Fruit fly (Drosophila melanogaster) whole organism, embryonic: Measurements from ENCODE around the gene bsf.
A peak's percentile ranks its signal among the peaks of the same experiment; 100 is the strongest.

Experiments
- CG10147 ChIP-seq: fragments of 200-800 bp; sonication (Bioruptor generic); optimal IDR thresholded peaks from 2 replicates; lab custom pipeline; 2019; ENCODE audit warnings: missing biosample characterization, mild to moderate bottlenecking, missing genetic modification characterization, moderate library complexity
- CG10366 ChIP-seq: fragments of 200-800 bp; sonication (Bioruptor generic); IDR thresholded peaks from 2 replicates; pipeline ENCODE4 v1.3.6; 2022; ENCODE audit warnings: missing biosample characterization, missing genetic modification characterization
- CG10565 ChIP-seq: fragments of 200-800 bp; sonication (Bioruptor generic); optimal IDR thresholded peaks from 3 replicates; lab custom pipeline; 2016; ENCODE audit warnings: missing biosample characterization, mild to moderate bottlenecking, missing genetic modification characterization
- CG10979 ChIP-seq: fragments of 200-800 bp; sonication (Bioruptor generic); optimal IDR thresholded peaks from 2 replicates; lab custom pipeline; 2018; ENCODE audit warnings: missing biosample characterization, mild to moderate bottlenecking, missing genetic modification characterization, moderate library complexity
- CG12071 ChIP-seq: fragments of 200-800 bp; sonication (Bioruptor generic); optimal IDR thresholded peaks from 3 replicates; lab custom pipeline; 2018; ENCODE audit warnings: missing biosample characterization, mild to moderate bottlenecking, missing genetic modification characterization
- CG13123 ChIP-seq: fragments of 200-800 bp; sonication (Bioruptor generic); optimal IDR thresholded peaks from 2 replicates; lab custom pipeline; 2016; ENCODE audit warnings: missing biosample characterization, missing genetic modification characterization
- CG14050 ChIP-seq: fragments of 200-800 bp; sonication (Bioruptor generic); IDR thresholded peaks from 3 replicates; pipeline ENCODE4 v1.3.6; 2022; ENCODE audit warnings: missing biosample characterization, missing genetic modification characterization
- CG15696 ChIP-seq: fragments of 200-800 bp; sonication (Bioruptor generic); optimal IDR thresholded peaks from 2 replicates; lab custom pipeline; 2019; ENCODE audit warnings: missing biosample characterization, mild to moderate bottlenecking, missing genetic modification characterization, moderate library complexity
- CG1602 ChIP-seq: fragments of 200-800 bp; sonication (Bioruptor generic); optimal IDR thresholded peaks from 3 replicates; lab custom pipeline; 2016; ENCODE audit warnings: missing biosample characterization, missing genetic modification characterization
- CG17328 ChIP-seq: fragments of 200-800 bp; sonication (Bioruptor generic); IDR thresholded peaks from 2 replicates; pipeline ENCODE4 v1.3.6; 2022; ENCODE audit warnings: missing biosample characterization, missing genetic modification characterization
- CG2116 ChIP-seq: fragments of 200-800 bp; sonication (Bioruptor generic); optimal IDR thresholded peaks from 3 replicates; lab custom pipeline; 2018; ENCODE audit warnings: missing biosample characterization, mild to moderate bottlenecking, missing genetic modification characterization
- CG2129 ChIP-seq: fragments of 200-800 bp; sonication (Bioruptor generic); IDR thresholded peaks from 2 replicates; pipeline ENCODE4 v1.3.6; 2022; ENCODE audit warnings: missing biosample characterization, missing genetic modification characterization; ENCODE audit not compliant: partially characterized antibody
- CG3065 ChIP-seq: fragments of 200-800 bp; sonication (Bioruptor generic); optimal IDR thresholded peaks from 2 replicates; lab custom pipeline; 2016; ENCODE audit warnings: missing biosample characterization, missing genetic modification characterization
- CG4328 ChIP-seq: fragments of 200-800 bp; sonication (Bioruptor generic); optimal IDR thresholded peaks from 3 replicates; lab custom pipeline; 2017; ENCODE audit warnings: missing biosample characterization, missing genetic modification reagents, missing genetic modification characterization
- CG4404 ChIP-seq: fragments of 200-800 bp; sonication (Bioruptor generic); IDR thresholded peaks from 2 replicates; pipeline ENCODE4 v1.3.6; 2022; ENCODE audit warnings: missing biosample characterization, missing genetic modification characterization
- CG4617 ChIP-seq: fragments of 200-800 bp; sonication (Bioruptor generic); optimal IDR thresholded peaks from 3 replicates; lab custom pipeline; 2016; ENCODE audit warnings: missing biosample characterization, missing genetic modification characterization, borderline replicate concordance
- E2f1 ChIP-seq: fragments of 200-800 bp; sonication (Bioruptor generic); IDR thresholded peaks from 2 replicates; pipeline ENCODE4 v1.3.6; 2022; ENCODE audit warnings: missing biosample characterization, missing genetic modification characterization
- Hey ChIP-seq: fragments of 200-800 bp; sonication (Bioruptor generic); optimal IDR thresholded peaks from 3 replicates; lab custom pipeline; 2018; ENCODE audit warnings: missing biosample characterization, mild to moderate bottlenecking, missing genetic modification characterization
- Mad ChIP-seq: fragments of 200-800 bp; sonication (Bioruptor generic); optimal IDR thresholded peaks from 2 replicates; lab custom pipeline; 2016; ENCODE audit warnings: missing biosample characterization, missing genetic modification characterization
- Nf-YA ChIP-seq: fragments of 200-800 bp; sonication (Bioruptor generic); IDR thresholded peaks from 2 replicates; pipeline ENCODE4 v1.3.6; 2022; ENCODE audit warnings: missing biosample characterization, missing genetic modification characterization
- Oaz ChIP-seq: fragments of 200-800 bp; sonication (Bioruptor generic); IDR thresholded peaks from 2 replicates; pipeline ENCODE4 v1.3.6; 2022; ENCODE audit warnings: missing biosample characterization, missing genetic modification characterization
- Optix ChIP-seq: fragments of 200-800 bp; sonication (Bioruptor generic); IDR thresholded peaks from 3 replicates; pipeline ENCODE4 v1.3.6; 2022; ENCODE audit warnings: missing biosample characterization, missing genetic modification characterization
- PHDP ChIP-seq: fragments of 200-800 bp; sonication (Bioruptor generic); optimal IDR thresholded peaks from 3 replicates; lab custom pipeline; 2018; ENCODE audit warnings: missing biosample characterization, mild to moderate bottlenecking, missing genetic modification characterization, moderate library complexity
- Sry-β ChIP-seq: fragments of 200-800 bp; sonication (Bioruptor generic); optimal IDR thresholded peaks from 2 replicates; lab custom pipeline; 2018; ENCODE audit warnings: missing biosample characterization, mild to moderate bottlenecking, missing genetic modification characterization, moderate library complexity
- Sry-δ ChIP-seq: fragments of 200-800 bp; sonication (Bioruptor generic); optimal IDR thresholded peaks from 2 replicates; lab custom pipeline; 2016; ENCODE audit warnings: missing biosample characterization, missing genetic modification characterization
- Usf ChIP-seq: fragments of 200-800 bp; sonication (Bioruptor generic); optimal IDR thresholded peaks from 2 replicates; lab custom pipeline; 2017; ENCODE audit warnings: missing genotype, missing biosample characterization, missing genetic modification characterization
- ase ChIP-seq: fragments of 200-800 bp; sonication (Bioruptor generic); IDR thresholded peaks from 3 replicates; pipeline ENCODE4 v1.3.6; 2022; ENCODE audit warnings: missing biosample characterization, missing genetic modification characterization
- az2 ChIP-seq: fragments of 200-800 bp; sonication (Bioruptor generic); optimal IDR thresholded peaks from 3 replicates; lab custom pipeline; 2016; ENCODE audit warnings: missing biosample characterization, missing genetic modification characterization
- cad ChIP-seq: fragments of >200 bp; optimal IDR thresholded peaks from 2 replicates; lab custom pipeline; 2017; ENCODE audit warnings: missing biosample characterization, missing genetic modification characterization
- cato ChIP-seq: fragments of 200-800 bp; sonication (Bioruptor generic); optimal IDR thresholded peaks from 2 replicates; lab custom pipeline; 2016; ENCODE audit warnings: missing biosample characterization, missing genetic modification characterization, borderline replicate concordance
- crp ChIP-seq, 2 experiments: fragments of 200-800 bp; sonication (Bioruptor generic); optimal IDR thresholded peaks; 2 replicates in 1 of 2; 3 replicates in 1 of 2; lab custom pipeline; 2017; ENCODE audit warnings: missing biosample characterization in 2 of 2, missing genetic modification characterization in 2 of 2, mild to moderate bottlenecking in 1 of 2, moderate library complexity in 1 of 2
- dimm ChIP-seq: fragments of 200-800 bp; sonication (Bioruptor generic); IDR thresholded peaks from 2 replicates; pipeline ENCODE4 v1.3.6; 2022; ENCODE audit warnings: missing biosample characterization, missing genetic modification characterization
- dysf ChIP-seq: fragments of 200-800 bp; sonication (Bioruptor generic); IDR thresholded peaks from 3 replicates; pipeline ENCODE4 v1.3.6; 2022; ENCODE audit warnings: missing biosample characterization, missing genetic modification characterization
- hb ChIP-seq: fragments of 200-800 bp; sonication (Bioruptor generic); IDR thresholded peaks from 3 replicates; pipeline ENCODE4 v1.3.6; 2022; ENCODE audit warnings: missing biosample characterization, missing genetic modification characterization; ENCODE audit not compliant: partially characterized antibody
- hth ChIP-seq: fragments of >200 bp; optimal IDR thresholded peaks from 2 replicates; lab custom pipeline; 2017; ENCODE audit warnings: inconsistent platforms
- ind ChIP-seq: fragments of 200-800 bp; sonication (Bioruptor generic); optimal IDR thresholded peaks from 3 replicates; lab custom pipeline; 2016; ENCODE audit warnings: missing biosample characterization, missing genetic modification characterization
- jumu ChIP-seq: fragments of 200-800 bp; sonication (Bioruptor generic); optimal IDR thresholded peaks from 3 replicates; lab custom pipeline; 2016; ENCODE audit warnings: missing biosample characterization, missing genetic modification characterization
- nom ChIP-seq: fragments of 200-800 bp; sonication (Bioruptor generic); optimal IDR thresholded peaks from 2 replicates; lab custom pipeline; 2017; ENCODE audit warnings: missing biosample characterization, missing genetic modification characterization, mild to moderate bottlenecking, moderate library complexity, missing genetic modification reagents
- oc ChIP-seq: fragments of 200-800 bp; sonication (Bioruptor generic); optimal IDR thresholded peaks from 2 replicates; lab custom pipeline; 2018; ENCODE audit warnings: missing biosample characterization, mild to moderate bottlenecking, missing genetic modification characterization, moderate library complexity
- p53 ChIP-seq: fragments of 200-800 bp; sonication (Bioruptor generic); optimal IDR thresholded peaks from 2 replicates; lab custom pipeline; 2016; ENCODE audit warnings: missing biosample characterization, missing genetic modification characterization
- pfk ChIP-seq: fragments of 200-800 bp; sonication (Bioruptor generic); optimal IDR thresholded peaks from 2 replicates; lab custom pipeline; 2018; ENCODE audit warnings: missing biosample characterization, mild to moderate bottlenecking, missing genetic modification characterization, moderate library complexity
- ranshi ChIP-seq: fragments of 200-800 bp; sonication (Bioruptor generic); IDR thresholded peaks from 2 replicates; pipeline ENCODE4 v1.3.6; 2022; ENCODE audit warnings: missing biosample characterization, missing genetic modification characterization
- row ChIP-seq: fragments of 200-800 bp; sonication (Bioruptor generic); IDR thresholded peaks from 3 replicates; pipeline ENCODE4 v1.3.6; 2022; ENCODE audit warnings: missing biosample characterization, missing genetic modification characterization
- salm ChIP-seq: fragments of 200-800 bp; sonication (Bioruptor generic); optimal IDR thresholded peaks from 2 replicates; lab custom pipeline; 2018; ENCODE audit warnings: missing biosample characterization, mild to moderate bottlenecking, missing genetic modification characterization
- schlank ChIP-seq: fragments of 200-800 bp; sonication (Bioruptor generic); optimal IDR thresholded peaks from 2 replicates; lab custom pipeline; 2018; ENCODE audit warnings: missing biosample characterization, mild to moderate bottlenecking, missing genetic modification characterization
- scrt ChIP-seq: fragments of 200-800 bp; sonication (Bioruptor generic); optimal IDR thresholded peaks from 2 replicates; lab custom pipeline; 2018; ENCODE audit warnings: missing biosample characterization, mild to moderate bottlenecking, missing genetic modification characterization, moderate library complexity
- sob ChIP-seq: fragments of 200-800 bp; sonication (Bioruptor generic); IDR thresholded peaks from 2 replicates; pipeline ENCODE4 v1.3.6; 2022; ENCODE audit warnings: missing biosample characterization, missing genetic modification characterization
- sug ChIP-seq: fragments of 200-800 bp; optimal IDR thresholded peaks from 2 replicates; lab custom pipeline; 2019; ENCODE audit warnings: missing biosample characterization, mild to moderate bottlenecking, missing genetic modification characterization, moderate library complexity
- tin ChIP-seq: fragments of 200-800 bp; sonication (Bioruptor generic); optimal IDR thresholded peaks from 3 replicates; lab custom pipeline; 2016; ENCODE audit warnings: missing biosample characterization, missing genetic modification characterization
- trem ChIP-seq: fragments of 200-800 bp; optimal IDR thresholded peaks from 3 replicates; lab custom pipeline; 2019; ENCODE audit warnings: missing biosample characterization, mild to moderate bottlenecking, missing genetic modification characterization, moderate library complexity
- usp ChIP-seq: fragments of >200 bp; optimal IDR thresholded peaks from 2 replicates; lab custom pipeline; 2017; ENCODE audit warnings: missing biosample characterization, missing genetic modification characterization
- vnd ChIP-seq: fragments of 200-800 bp; sonication (Bioruptor generic); IDR thresholded peaks from 3 replicates; pipeline ENCODE4 v1.3.6; 2022; ENCODE audit warnings: missing biosample characterization, missing genetic modification characterization; ENCODE audit not compliant: partially characterized antibody

Gene bsf

dm6 chr2L:18441220-18441619, 13.2 kb downstream of the bsf start (continued):
- TF ChIP-seq jumu (no peak), Hey (no peak), CG4404 (GFP tag; lab: Robert Waterston, UW) (no peak), nom (GFP tag; lab: Kevin White, UChicago) (no peak), PHDP (tag; lab: Kevin White, UChicago) (peak; percentile 34), Oaz (GFP tag; lab: Robert Waterston, UW) (peak; percentile 36; the same call in 1 of the 2 replicates), dysf (GFP tag; lab: Robert Waterston, UW) (peak; percentile 47; the same call in 1 of the 3 replicates), crp (GFP tag; optimal IDR thresholded peaks at IDR 0.05; lab: Kevin White, UChicago) (no peak), CG4328 (GFP tag; lab: Kevin White, UChicago) (no peak), Sry-β (no peak), Usf (GFP tag; lab: Kevin White, UChicago) (no peak), Optix (GFP tag; lab: Robert Waterston, UW) (no peak), ind (GFP tag; lab: Kevin White, UChicago) (no peak), CG4617 (GFP tag; lab: Kevin White, UChicago) (no peak), hth (lab: Kevin White, UChicago) (no peak), sob (GFP tag; lab: Robert Waterston, UW) (0 out of 2 replicates have a peak, but pooled peaks have one; percentile 40), dimm (GFP tag; lab: Robert Waterston, UW) (no peak), vnd (GFP tag; lab: Robert Waterston, UW) (peak; percentile 40; the same call in 1 of the 3 replicates), CG14050 (GFP tag; lab: Robert Waterston, UW) (0 out of 3 replicates have a peak, but pooled peaks have one; percentile 10), cato (GFP tag; lab: Kevin White, UChicago) (no peak), CG10979 (tag; lab: Kevin White, UChicago) (no peak), hb (GFP tag; lab: Robert Waterston, UW) (no peak; the same call in 2 of the 3 replicates), CG10366 (GFP tag; lab: Robert Waterston, UW) (no peak), CG15696 (peak; percentile 17), salm (tag; lab: Kevin White, UChicago) (no peak), az2 (GFP tag; lab: Kevin White, UChicago) (no peak), ase (no peak), oc (tag; lab: Kevin White, UChicago) (no peak), scrt (GFP tag; lab: Kevin White, UChicago) (no peak), CG2116 (GFP tag; lab: Kevin White, UChicago) (no peak), Mad (GFP tag; lab: Kevin White, UChicago) (no peak), sug (tag; lab: Kevin White, UChicago) (no peak), pfk (GFP tag; lab: Kevin White, UChicago) (no peak), CG10565 (GFP tag; lab: Kevin White, UChicago) (no peak), usp (GFP tag; lab: Kevin White, UChicago) (no peak), Nf-YA (no peak; the same call in 1 of the 2 replicates), schlank (tag; lab: Kevin White, UChicago) (no peak), CG13123 (GFP tag; lab: Kevin White, UChicago) (no peak), CG1602 (GFP tag; lab: Kevin White, UChicago) (no peak), E2f1 (GFP tag; lab: Robert Waterston, UW) (no peak), CG17328 (GFP tag; lab: Robert Waterston, UW) (peak; percentile 34; the same call in 1 of the 2 replicates), CG12071 (GFP tag; lab: Kevin White, UChicago) (no peak), row (GFP tag; lab: Robert Waterston, UW) (no peak), CG3065 (no peak), ranshi (GFP tag; lab: Robert Waterston, UW) (no peak), CG10147 (GFP tag; lab: Kevin White, UChicago) (no peak), tin (GFP tag; lab: Kevin White, UChicago) (no peak), trem (tag; lab: Kevin White, UChicago) (peak; percentile 18), p53 (GFP tag; lab: Kevin White, UChicago) (no peak), Sry-δ (no peak), CG2129 (GFP tag; lab: Robert Waterston, UW) (no peak), cad (no peak)
